Fruit fly (Drosophila melanogaster) whole organism, embryonic: ENCODE measurements around the gene CG43251.

ENCODE experiments used
- ATbp ChIP-seq: fragments of 200-800 bp; sonication (Bioruptor generic); optimal IDR thresholded peaks from 2 replicates; lab custom pipeline; 2017; ENCODE audit warnings: missing biosample characterization, mild to moderate bottlenecking, missing genetic modification characterization, missing genetic modification reagents
- Atf-2 ChIP-seq: fragments of 200-800 bp; sonication (Bioruptor generic); optimal IDR thresholded peaks from 2 replicates; lab custom pipeline; 2016; ENCODE audit warnings: missing biosample characterization, missing genetic modification characterization
- CG10209 ChIP-seq: fragments of 200-800 bp; sonication (Bioruptor generic); optimal IDR thresholded peaks from 3 replicates; lab custom pipeline; 2017; ENCODE audit warnings: missing biosample characterization, mild to moderate bottlenecking, missing genetic modification characterization, missing genetic modification reagents
- CG10274 ChIP-seq: fragments of 200-800 bp; sonication (Bioruptor generic); optimal IDR thresholded peaks from 3 replicates; lab custom pipeline; 2017; ENCODE audit warnings: missing biosample characterization, mild to moderate bottlenecking, missing genetic modification characterization
- CG12104 ChIP-seq: fragments of 200-800 bp; sonication (Bioruptor generic); optimal IDR thresholded peaks from 3 replicates; lab custom pipeline; 2016; ENCODE audit warnings: missing biosample characterization, missing genetic modification characterization
- CG12391 ChIP-seq: fragments of 200-800 bp; sonication (Bioruptor generic); optimal IDR thresholded peaks from 3 replicates; lab custom pipeline; 2018; ENCODE audit warnings: missing biosample characterization, mild to moderate bottlenecking, missing genetic modification characterization, moderate library complexity
- CG12769 ChIP-seq: fragments of 200-800 bp; sonication (Bioruptor generic); optimal IDR thresholded peaks from 2 replicates; lab custom pipeline; 2019; ENCODE audit warnings: missing biosample characterization, mild to moderate bottlenecking, missing genetic modification characterization, moderate library complexity
- CG13287 ChIP-seq: fragments of 200-800 bp; sonication (Bioruptor generic); IDR thresholded peaks from 2 replicates; pipeline ENCODE4 v1.3.6; 2022; ENCODE audit warnings: missing biosample characterization, missing genetic modification characterization; ENCODE audit not compliant: partially characterized antibody
- CG13296 ChIP-seq: fragments of 200-800 bp; sonication (Bioruptor generic); optimal IDR thresholded peaks from 3 replicates; lab custom pipeline; 2018; ENCODE audit warnings: missing biosample characterization, mild to moderate bottlenecking, missing genetic modification characterization
- CG13894 ChIP-seq: fragments of 200-800 bp; sonication (Bioruptor generic); optimal IDR thresholded peaks from 3 replicates; lab custom pipeline; 2018; ENCODE audit warnings: missing biosample characterization, mild to moderate bottlenecking, missing genetic modification characterization, moderate library complexity
- CG15269 ChIP-seq: fragments of 200-800 bp; sonication (Bioruptor generic); optimal IDR thresholded peaks from 2 replicates; lab custom pipeline; 2018; ENCODE audit warnings: missing biosample characterization, mild to moderate bottlenecking, missing genetic modification characterization, moderate library complexity
- CG1647 ChIP-seq: fragments of 200-800 bp; sonication (Bioruptor generic); optimal IDR thresholded peaks from 3 replicates; lab custom pipeline; 2016; ENCODE audit warnings: missing biosample characterization, missing genetic modification characterization
- CG17328 ChIP-seq: fragments of 200-800 bp; sonication (Bioruptor generic); IDR thresholded peaks from 2 replicates; pipeline ENCODE4 v1.3.6; 2022; ENCODE audit warnings: missing biosample characterization, missing genetic modification characterization
- CG1792 ChIP-seq: fragments of 200-800 bp; sonication (Bioruptor generic); optimal IDR thresholded peaks from 2 replicates; lab custom pipeline; 2016; ENCODE audit warnings: missing biosample characterization, missing genetic modification characterization
- CG30431 ChIP-seq: fragments of 200-800 bp; sonication (Bioruptor generic); optimal IDR thresholded peaks from 2 replicates; lab custom pipeline; 2017; ENCODE audit warnings: missing biosample characterization, missing genetic modification characterization
- CG4282 ChIP-seq: fragments of 200-800 bp; sonication (Bioruptor generic); optimal IDR thresholded peaks from 2 replicates; lab custom pipeline; 2016; ENCODE audit warnings: missing biosample characterization, missing genetic modification characterization
- CG5953 ChIP-seq: fragments of 200-800 bp; sonication (Bioruptor generic); IDR thresholded peaks from 2 replicates; pipeline ENCODE4 v1.3.6; 2022; ENCODE audit warnings: missing biosample characterization, missing genetic modification characterization
- CG7357 ChIP-seq: fragments of 200-800 bp; sonication (Bioruptor generic); IDR thresholded peaks from 3 replicates; pipeline ENCODE4 v1.3.6; 2022; ENCODE audit warnings: missing biosample characterization, missing genetic modification characterization
- CG7372 ChIP-seq: fragments of 200-800 bp; sonication (Bioruptor generic); IDR thresholded peaks from 2 replicates; pipeline ENCODE4 v1.3.6; 2022; ENCODE audit warnings: missing biosample characterization, missing genetic modification characterization
- CG8359 ChIP-seq: fragments of 200-800 bp; sonication (Bioruptor generic); optimal IDR thresholded peaks from 2 replicates; lab custom pipeline; 2017; ENCODE audit warnings: missing biosample characterization, mild to moderate bottlenecking, missing genetic modification characterization, borderline replicate concordance
- CTCF ChIP-seq: fragments of 200-800 bp; sonication (Bioruptor generic); optimal IDR thresholded peaks from 2 replicates; lab custom pipeline; 2017; ENCODE audit warnings: missing biosample characterization, mild to moderate bottlenecking, missing genetic modification characterization, moderate library complexity
- CoRest ChIP-seq: fragments of 200-800 bp; sonication (Bioruptor generic); optimal IDR thresholded peaks from 3 replicates; lab custom pipeline; 2018; ENCODE audit warnings: missing biosample characterization, mild to moderate bottlenecking, missing genetic modification characterization, moderate library complexity
- Deaf1 ChIP-seq: fragments of 200-800 bp; optimal IDR thresholded peaks from 3 replicates; lab custom pipeline; 2019; ENCODE audit warnings: missing biosample characterization, mild to moderate bottlenecking, missing genetic modification characterization, moderate library complexity
- Dek ChIP-seq: fragments of 200-800 bp; sonication (Bioruptor generic); optimal IDR thresholded peaks from 3 replicates; lab custom pipeline; 2019; ENCODE audit warnings: missing biosample characterization, mild to moderate bottlenecking, missing genetic modification characterization, moderate library complexity
- Eip74EF ChIP-seq, 2 experiments: fragments of 200-800 bp in 1 of 2; fragments of >200 bp in 1 of 2; sonication (Bioruptor generic) in 1 of 2; optimal IDR thresholded peaks; 2 replicates each; lab custom pipeline; 2017 to 2019; ENCODE audit warnings: missing biosample characterization in 2 of 2, missing genetic modification characterization in 2 of 2, mild to moderate bottlenecking in 1 of 2, moderate library complexity in 1 of 2
- Elba2 ChIP-seq: fragments of 200-800 bp; sonication (Bioruptor generic); optimal IDR thresholded peaks from 3 replicates; lab custom pipeline; 2016; ENCODE audit warnings: missing biosample characterization, missing genetic modification characterization
- Hsf ChIP-seq: fragments of 200-800 bp; sonication (Bioruptor generic); optimal IDR thresholded peaks from 3 replicates; lab custom pipeline; 2016; ENCODE audit warnings: missing biosample characterization, missing genetic modification characterization
- Nf-YA ChIP-seq: fragments of 200-800 bp; sonication (Bioruptor generic); IDR thresholded peaks from 2 replicates; pipeline ENCODE4 v1.3.6; 2022; ENCODE audit warnings: missing biosample characterization, missing genetic modification characterization
- NfI ChIP-seq: fragments of 200-800 bp; sonication (Bioruptor generic); optimal IDR thresholded peaks from 3 replicates; lab custom pipeline; 2018; ENCODE audit warnings: missing biosample characterization, mild to moderate bottlenecking, missing genetic modification characterization, moderate library complexity
- Xbp1 ChIP-seq: fragments of 200-800 bp; sonication (Bioruptor generic); optimal IDR thresholded peaks from 3 replicates; lab custom pipeline; 2016; ENCODE audit warnings: missing biosample characterization, mild to moderate bottlenecking, missing genetic modification characterization
- abd-A ChIP-seq: fragments of 200-800 bp; sonication (Bioruptor generic); optimal IDR thresholded peaks from 3 replicates; lab custom pipeline; 2019; ENCODE audit warnings: missing biosample characterization, mild to moderate bottlenecking, missing genetic modification characterization, moderate library complexity
- ase ChIP-seq: fragments of 200-800 bp; sonication (Bioruptor generic); IDR thresholded peaks from 3 replicates; pipeline ENCODE4 v1.3.6; 2022; ENCODE audit warnings: missing biosample characterization, missing genetic modification characterization
- ash1 ChIP-seq: fragments of 200-800 bp; sonication (Bioruptor generic); optimal IDR thresholded peaks from 2 replicates; lab custom pipeline; 2018; ENCODE audit warnings: missing biosample characterization, mild to moderate bottlenecking, missing genetic modification characterization
- chinmo ChIP-seq: fragments of 200-800 bp; sonication (Bioruptor generic); IDR thresholded peaks from 4 replicates; pipeline ENCODE4 v1.3.6; 2022; ENCODE audit warnings: missing biosample characterization, missing genetic modification characterization; ENCODE audit not compliant: partially characterized antibody
- da ChIP-seq: fragments of 200-800 bp; sonication (Bioruptor generic); optimal IDR thresholded peaks from 2 replicates; lab custom pipeline; 2016; ENCODE audit warnings: missing biosample characterization, missing genetic modification characterization
- fd3F ChIP-seq: fragments of 200-800 bp; sonication (Bioruptor generic); optimal IDR thresholded peaks from 2 replicates; lab custom pipeline; 2018; ENCODE audit warnings: missing biosample characterization, mild to moderate bottlenecking, missing genetic modification characterization, moderate library complexity
- lab ChIP-seq: fragments of 200-800 bp; sonication (Bioruptor generic); optimal IDR thresholded peaks from 3 replicates; lab custom pipeline; 2017; ENCODE audit warnings: missing biosample characterization, missing genetic modification characterization, mild to moderate bottlenecking, moderate library complexity, missing genetic modification reagents
- lilli ChIP-seq: fragments of 200-800 bp; sonication (Bioruptor generic); optimal IDR thresholded peaks from 3 replicates; lab custom pipeline; 2016; ENCODE audit warnings: missing biosample characterization, missing genetic modification characterization
- pan ChIP-seq, 4 experiments: fragments of >200 bp in 3 of 4; fragments of 200-800 bp in 1 of 4; sonication (Bioruptor generic) in 1 of 4; optimal IDR thresholded peaks in 3 of 4; IDR thresholded peaks in 1 of 4; 2 replicates each; pipeline versions ENCODE4 v1.3.6 to Lab custom; 2017 to 2022; ENCODE audit warnings: missing biosample characterization in 2 of 4, missing genetic modification characterization in 2 of 4, mixed read lengths in 1 of 4
- pb ChIP-seq: fragments of 200-800 bp; sonication (Bioruptor generic); optimal IDR thresholded peaks from 3 replicates; lab custom pipeline; 2016; ENCODE audit warnings: missing biosample characterization, missing genetic modification characterization
- pros ChIP-seq: fragments of 200-800 bp; sonication (Bioruptor generic); optimal IDR thresholded peaks from 3 replicates; lab custom pipeline; 2019; ENCODE audit warnings: missing biosample characterization, mild to moderate bottlenecking, missing genetic modification characterization, moderate library complexity
- repo ChIP-seq: fragments of 200-800 bp; sonication (Bioruptor generic); optimal IDR thresholded peaks from 2 replicates; lab custom pipeline; 2016; ENCODE audit warnings: missing biosample characterization, missing genetic modification characterization
- salm ChIP-seq: fragments of 200-800 bp; sonication (Bioruptor generic); optimal IDR thresholded peaks from 2 replicates; lab custom pipeline; 2018; ENCODE audit warnings: missing biosample characterization, mild to moderate bottlenecking, missing genetic modification characterization
- scrt ChIP-seq: fragments of 200-800 bp; sonication (Bioruptor generic); optimal IDR thresholded peaks from 2 replicates; lab custom pipeline; 2018; ENCODE audit warnings: missing biosample characterization, mild to moderate bottlenecking, missing genetic modification characterization, moderate library complexity
- stwl ChIP-seq: fragments of 200-800 bp; sonication (Bioruptor generic); optimal IDR thresholded peaks from 3 replicates; lab custom pipeline; 2018; ENCODE audit warnings: missing biosample characterization, mild to moderate bottlenecking, missing genetic modification characterization, moderate library complexity
- toy ChIP-seq: fragments of 200-800 bp; sonication (Bioruptor generic); IDR thresholded peaks from 2 replicates; pipeline ENCODE4 v1.3.6; 2022; ENCODE audit warnings: missing biosample characterization, missing genetic modification characterization
- trem ChIP-seq: fragments of 200-800 bp; optimal IDR thresholded peaks from 3 replicates; lab custom pipeline; 2019; ENCODE audit warnings: missing biosample characterization, mild to moderate bottlenecking, missing genetic modification characterization, moderate library complexity
- usp ChIP-seq: fragments of >200 bp; optimal IDR thresholded peaks from 2 replicates; lab custom pipeline; 2017; ENCODE audit warnings: missing biosample characterization, missing genetic modification characterization
- zfh1 ChIP-seq: fragments of 200-800 bp; sonication (Bioruptor generic); IDR thresholded peaks from 3 replicates; pipeline ENCODE4 v1.3.6; 2022; ENCODE audit warnings: missing biosample characterization, missing genetic modification characterization

The CG43251 gene

dm6 chr3L:20798325-20798846 is 39.7 kb downstream of the CG43251 start, which contains the start of the genes CG3698 and tzn (continued):
- TF ChIP-seq CG30431 (GFP tag; lab: Kevin White, UChicago) (peak; percentile 96), Atf-2 (GFP tag; lab: Kevin White, UChicago) (peak; percentile 78), lilli (peak; percentile 77), pros (GFP tag; lab: Kevin White, UChicago) (no peak), abd-A (tag; lab: Kevin White, UChicago) (no peak), CG5953 (GFP tag; lab: Robert Waterston, UW) (peak; percentile 93), Hsf (GFP tag; lab: Kevin White, UChicago) (peak; percentile 89), fd3F (peak; percentile 89), CTCF (GFP tag; lab: Kevin White, UChicago) (peak; percentile 94), stwl (peak; percentile 91), CG1647 (GFP tag; lab: Kevin White, UChicago) (peak; percentile 71), pb (GFP tag; lab: Kevin White, UChicago) (peak; percentile 87), zfh1 (GFP tag; lab: Robert Waterston, UW) (peak; percentile 96), Eip74EF (GFP tag; optimal IDR thresholded peaks at IDR 0.05; lab: Kevin White, UChicago) (no peak), ATbp (GFP tag; lab: Kevin White, UChicago) (peak; percentile 94), Deaf1 (no peak), CoRest (tag; lab: Kevin White, UChicago) (peak; percentile 89), ase (GFP tag; lab: Robert Waterston, UW) (peak; percentile 95), CG12391 (tag; lab: Kevin White, UChicago) (peak; percentile 93), CG10274 (GFP tag; lab: Kevin White, UChicago) (peak; percentile 88), CG17328 (GFP tag; lab: Robert Waterston, UW) (peak; percentile 95), Xbp1 (GFP tag; lab: Kevin White, UChicago) (peak; percentile 94), chinmo (GFP tag; lab: Robert Waterston, UW) (no peak), CG4282 (GFP tag; lab: Kevin White, UChicago) (peak; percentile 38), CG10209 (GFP tag; lab: Kevin White, UChicago) (peak; percentile 97), lab (GFP tag; lab: Kevin White, UChicago) (peak; percentile 98), repo (GFP tag; lab: Kevin White, UChicago) (peak; percentile 84), ash1 (GFP tag; lab: Kevin White, UChicago) (peak; percentile 96), CG1792 (GFP tag; lab: Kevin White, UChicago) (peak; percentile 68), Dek (tag; lab: Kevin White, UChicago) (peak; percentile 87), CG13296 (GFP tag; lab: Kevin White, UChicago) (peak; percentile 94), usp (GFP tag; lab: Kevin White, UChicago) (no peak), toy (GFP tag; lab: Robert Waterston, UW) (peak; percentile 85), CG12769 (tag; lab: Kevin White, UChicago) (no peak), CG7372 (GFP tag; lab: Robert Waterston, UW) (peak; percentile 94), CG13894 (tag; lab: Kevin White, UChicago) (no peak), CG8359 (GFP tag; lab: Kevin White, UChicago) (peak; percentile 90), Elba2 (GFP tag; lab: Kevin White, UChicago) (peak; percentile 57), trem (peak; percentile 90), NfI (GFP tag; lab: Kevin White, UChicago) (peak; percentile 98), CG7357 (GFP tag; lab: Robert Waterston, UW) (peak; percentile 78; the same call in 2 of the 3 replicates), CG12104 (GFP tag; lab: Kevin White, UChicago) (peak; percentile 94), pan (optimal IDR thresholded peaks at IDR 0.05; lab: Kevin White, UChicago) (no peak), pan (GFP tag; optimal IDR thresholded peaks at IDR 0.05 in 1 of 2, IDR thresholded peaks at IDR 0.05 in 1 of 2) (peak in 1 of 2 experiments; percentile 94), da (peak; percentile 72), Nf-YA (GFP tag; lab: Robert Waterston, UW) (peak; percentile 89), CG15269 (no peak), scrt (GFP tag; lab: Kevin White, UChicago) (no peak), CG13287 (GFP tag; lab: Robert Waterston, UW) (peak; percentile 43; the same call in 1 of the 2 replicates), salm (tag; lab: Kevin White, UChicago) (peak; percentile 87)
